Fruit fly (Drosophila melanogaster): ENCODE measurements around the gene CG34051.

dm6 chr2L:20005064-20005463 lies 44.2 kb upstream of the CG34051 start:
- TF ChIP-seq CG3995 (GFP tag; optimal IDR thresholded peaks at IDR 0.05) = no peak
- no peak for TF ChIP-seq Ets65A (GFP tag)
